Worm (Caenorhabditis elegans) whole organism, L4 larva: ENCODE data around the gene Y34B4A.4.
A peak's percentile ranks its signal among the peaks of the same experiment; 100 is the strongest.

Experiments used
- F26F4.8 ChIP-seq: fragments of 200-800 bp; sonication (Bioruptor generic); conservative IDR thresholded peaks from 2 replicates; pipeline ENCODE4 v1.3.6; 2022; ENCODE audit warnings: missing genetic modification characterization, missing compliant biosample characterization
- T20F7.1 ChIP-seq: fragments of 200-800 bp; sonication (Bioruptor generic); optimal IDR thresholded peaks from 2 replicates; lab custom pipeline; 2018; ENCODE audit warnings: mild to moderate bottlenecking, missing genetic modification characterization, missing compliant biosample characterization
- T26A8.4 ChIP-seq: fragments of 200-800 bp; sonication (Bioruptor generic); IDR thresholded peaks from 2 replicates; pipeline ENCODE4 v1.3.6; 2022; ENCODE audit warnings: missing genetic modification characterization, missing compliant biosample characterization
- Y105C5A.15 ChIP-seq: fragments of 200-800 bp; sonication (Bioruptor generic); IDR thresholded peaks from 2 replicates; pipeline ENCODE4 v1.3.6; 2022; ENCODE audit warnings: missing genetic modification characterization, missing compliant biosample characterization
- aha-1 ChIP-seq: fragments of 150-350 bp; peaks from one replicate; lab custom pipeline; 2014; ENCODE audit warnings: missing biosample characterization, missing genetic modification characterization
- aly-2 ChIP-seq: sonication (generic microtip); optimal IDR thresholded peaks from 2 replicates; lab custom pipeline; 2018; ENCODE audit warnings: missing biosample characterization, missing genetic modification characterization
- arid-1 ChIP-seq: fragments of 200-800 bp; sonication (Bioruptor generic); conservative IDR thresholded peaks from 2 replicates; pipeline ENCODE4 v1.3.6; 2022; ENCODE audit warnings: missing genetic modification reagents, missing genetic modification characterization, missing compliant biosample characterization
- ceh-20 ChIP-seq: fragments of 200-800 bp; sonication (Bioruptor generic); IDR thresholded peaks from 2 replicates; pipeline ENCODE4 v1.3.6; 2022; ENCODE audit warnings: missing genetic modification reagents, missing genetic modification characterization, missing compliant biosample characterization
- ceh-32 ChIP-seq: sonication (generic microtip); optimal IDR thresholded peaks from 2 replicates; lab custom pipeline; 2016; ENCODE audit warnings: mild to moderate bottlenecking, missing genetic modification characterization, missing compliant biosample characterization; ENCODE audit not compliant: poor library complexity
- ceh-44 ChIP-seq: fragments of 200-800 bp; sonication (Bioruptor generic); IDR thresholded peaks from 2 replicates; pipeline ENCODE4 v1.3.6; 2022; ENCODE audit warnings: missing genetic modification reagents, missing genetic modification characterization, missing compliant biosample characterization
- ceh-82 ChIP-seq: sonication (generic microtip); optimal IDR thresholded peaks from 2 replicates; lab custom pipeline; 2017; ENCODE audit warnings: missing biosample characterization, missing genetic modification characterization
- cey-2 ChIP-seq: sonication (generic microtip); optimal IDR thresholded peaks from 3 replicates; lab custom pipeline; 2017; ENCODE audit warnings: missing genetic modification characterization, mild to moderate bottlenecking, missing compliant biosample characterization, antibody characterized with exemption, borderline replicate concordance; ENCODE audit not compliant: insufficient read depth
- ctbp-1 ChIP-seq: fragments of 200-800 bp; sonication (Bioruptor generic); IDR thresholded peaks from 2 replicates; pipeline ENCODE4 v1.3.6; 2022; ENCODE audit warnings: missing genetic modification reagents, missing genetic modification characterization, missing compliant biosample characterization
- daf-16 ChIP-seq, 3 experiments: sonication (generic microtip); optimal IDR thresholded peaks; 2 replicates each; lab custom pipeline; 2016 to 2017; ENCODE audit warnings: missing genetic modification characterization in 3 of 3, missing genetic modification reagents in 3 of 3, mild to moderate bottlenecking in 2 of 3, missing compliant biosample characterization in 2 of 3, missing biosample characterization in 1 of 3, moderate library complexity in 1 of 3
- dmd-6 ChIP-seq: fragments of 200-800 bp; sonication (Bioruptor generic); IDR thresholded peaks from 2 replicates; pipeline ENCODE4 v1.3.6; 2022; ENCODE audit warnings: missing genetic modification reagents, missing genetic modification characterization, missing compliant biosample characterization
- dve-1 ChIP-seq: sonication (generic microtip); optimal IDR thresholded peaks from 2 replicates; lab custom pipeline; 2017; ENCODE audit warnings: antibody characterized with exemption, mild to moderate bottlenecking, missing genetic modification characterization, missing compliant biosample characterization; ENCODE audit not compliant: insufficient read depth
- egl-43 ChIP-seq: fragments of 200-800 bp; sonication (Bioruptor generic); IDR thresholded peaks from 2 replicates; pipeline ENCODE4 v1.3.6; 2022; ENCODE audit warnings: missing genetic modification reagents, missing genetic modification characterization, missing compliant biosample characterization
- hif-1 ChIP-seq, 2 experiments: sonication (generic microtip); optimal IDR thresholded peaks; 2 replicates each; lab custom pipeline; 2016 to 2017; ENCODE audit warnings: missing compliant biosample characterization in 2 of 2, missing genetic modification characterization in 2 of 2, missing genetic modification reagents in 2 of 2, missing genotype in 2 of 2, mild to moderate bottlenecking in 1 of 2
- hlh-30 ChIP-seq: sonication (generic microtip); optimal IDR thresholded peaks from 2 replicates; lab custom pipeline; 2017; ENCODE audit warnings: antibody characterized with exemption, mild to moderate bottlenecking, missing genetic modification characterization, missing compliant biosample characterization; ENCODE audit not compliant: insufficient read depth
- hmg-1.1 ChIP-seq: fragments of 200-800 bp; sonication (Bioruptor generic); IDR thresholded peaks from 2 replicates; pipeline ENCODE4 v1.3.6; 2022; ENCODE audit warnings: missing genetic modification reagents, missing genetic modification characterization, missing compliant biosample characterization
- lim-7 ChIP-seq: fragments of 200-800 bp; sonication (Bioruptor generic); IDR thresholded peaks from 2 replicates; pipeline ENCODE4 v1.3.6; 2022; ENCODE audit warnings: missing genetic modification characterization, missing compliant biosample characterization
- lin-13 ChIP-seq: fragments of 150-350 bp; optimal IDR thresholded peaks from 2 replicates; lab custom pipeline; 2014; ENCODE audit warnings: missing biosample characterization, missing genetic modification reagents, missing genetic modification characterization
- lsy-2 ChIP-seq, 2 experiments: fragments of 150-350 bp in 1 of 2; sonication (generic microtip) in 1 of 2; optimal IDR thresholded peaks; 2 replicates each; lab custom pipeline; 2014 to 2017; ENCODE audit warnings: missing biosample characterization in 2 of 2, missing genetic modification characterization in 2 of 2
- madf-5 ChIP-seq, 2 experiments: fragments of 200-800 bp; sonication (Bioruptor generic); IDR thresholded peaks; 2 replicates each; pipeline ENCODE4 v1.3.6; 2022; ENCODE audit warnings: missing compliant biosample characterization in 2 of 2, missing genetic modification characterization in 2 of 2
- mdl-1 ChIP-seq, 2 experiments: fragments of 150-350 bp in 1 of 2; sonication (generic microtip) in 1 of 2; optimal IDR thresholded peaks; 2 replicates each; lab custom pipeline; 2014 to 2017; ENCODE audit warnings: missing biosample characterization in 2 of 2, missing genetic modification characterization in 2 of 2
- mxl-2 ChIP-seq: fragments of 200-800 bp; sonication (Bioruptor generic); conservative IDR thresholded peaks from 2 replicates; pipeline ENCODE4 v1.3.6; 2022; ENCODE audit warnings: missing genetic modification reagents, missing genetic modification characterization, missing compliant biosample characterization
- mxl-3 ChIP-seq: fragments of 200-800 bp; sonication (Bioruptor generic); optimal IDR thresholded peaks from 2 replicates; lab custom pipeline; 2018; ENCODE audit warnings: mild to moderate bottlenecking, missing genetic modification characterization, missing compliant biosample characterization
- nhr-102 ChIP-seq: sonication (generic microtip); optimal IDR thresholded peaks from 2 replicates; lab custom pipeline; 2016; ENCODE audit warnings: mild to moderate bottlenecking, missing genetic modification characterization, moderate library complexity, missing compliant biosample characterization
- nhr-237 ChIP-seq: sonication (generic microtip); optimal IDR thresholded peaks from 2 replicates; lab custom pipeline; 2017; ENCODE audit warnings: missing biosample characterization, missing genetic modification characterization
- nhr-28 ChIP-seq: fragments of 150-350 bp; optimal IDR thresholded peaks from 2 replicates; lab custom pipeline; 2014; ENCODE audit warnings: missing biosample characterization, missing genetic modification characterization
- nhr-6 ChIP-seq: fragments of 150-350 bp; optimal IDR thresholded peaks from 2 replicates; lab custom pipeline; 2014; ENCODE audit warnings: missing biosample characterization, missing genetic modification characterization
- nhr-76 ChIP-seq: fragments of 150-350 bp; optimal IDR thresholded peaks from 2 replicates; lab custom pipeline; 2014; ENCODE audit warnings: missing biosample characterization, missing genetic modification characterization
- nhr-77 ChIP-seq: fragments of 150-350 bp; optimal IDR thresholded peaks from 2 replicates; lab custom pipeline; 2014; ENCODE audit warnings: missing biosample characterization, missing genetic modification characterization
- pha-4 ChIP-seq, 2 experiments: fragments of 150-350 bp in 1 of 2; fragments of 200-800 bp in 1 of 2; sonication (Bioruptor generic) in 1 of 2; IDR thresholded peaks in 1 of 2; optimal IDR thresholded peaks in 1 of 2; 2 replicates each; pipeline versions ENCODE4 v1.3.6 to Lab custom; 2014 to 2022; ENCODE audit warnings: missing genetic modification characterization in 2 of 2, missing genetic modification reagents in 2 of 2, missing biosample characterization in 1 of 2, missing compliant biosample characterization in 1 of 2
- pqm-1 ChIP-seq: sonication (generic microtip); optimal IDR thresholded peaks from 2 replicates; lab custom pipeline; 2017; ENCODE audit warnings: missing biosample characterization, missing genetic modification characterization
- skn-1 ChIP-seq: fragments of 150-350 bp; optimal IDR thresholded peaks from 2 replicates; lab custom pipeline; 2014; ENCODE audit warnings: missing biosample characterization, missing genetic modification characterization
- spr-1 ChIP-seq: sonication (generic microtip); optimal IDR thresholded peaks from 2 replicates; lab custom pipeline; 2016; ENCODE audit warnings: mild to moderate bottlenecking, missing genetic modification characterization, missing compliant biosample characterization
- unc-39 ChIP-seq: sonication (generic microtip); optimal IDR thresholded peaks from 2 replicates; lab custom pipeline; 2017; ENCODE audit warnings: missing biosample characterization, missing genetic modification characterization
- unc-62 ChIP-seq, 3 experiments: fragments of 150-350 bp in 1 of 3; sonication (generic microtip); optimal IDR thresholded peaks in 2 of 3; peaks in 1 of 3; 1 replicate in 1 of 3; 2 replicates in 2 of 3; lab custom pipeline; 2014 to 2017; ENCODE audit warnings: missing biosample characterization in 3 of 3, missing genetic modification characterization in 3 of 3, missing genetic modification reagents in 3 of 3, missing genotype in 1 of 3
- vab-7 ChIP-seq: fragments of 200-800 bp; sonication (Bioruptor generic); IDR thresholded peaks from 2 replicates; pipeline ENCODE4 v1.3.6; 2022; ENCODE audit warnings: missing genetic modification reagents, missing genetic modification characterization, missing compliant biosample characterization
- zag-1 ChIP-seq: fragments of 150-350 bp; optimal IDR thresholded peaks from 2 replicates; lab custom pipeline; 2014; ENCODE audit warnings: missing biosample characterization, missing genetic modification characterization
- zip-2 ChIP-seq: fragments of 150-350 bp; optimal IDR thresholded peaks from 2 replicates; lab custom pipeline; 2014; ENCODE audit warnings: missing biosample characterization, missing genetic modification characterization
- ztf-7 ChIP-seq: fragments of 150-350 bp; optimal IDR thresholded peaks from 2 replicates; lab custom pipeline; 2014; ENCODE audit warnings: missing biosample characterization, missing genetic modification characterization

Gene Y34B4A.4

DNA sequence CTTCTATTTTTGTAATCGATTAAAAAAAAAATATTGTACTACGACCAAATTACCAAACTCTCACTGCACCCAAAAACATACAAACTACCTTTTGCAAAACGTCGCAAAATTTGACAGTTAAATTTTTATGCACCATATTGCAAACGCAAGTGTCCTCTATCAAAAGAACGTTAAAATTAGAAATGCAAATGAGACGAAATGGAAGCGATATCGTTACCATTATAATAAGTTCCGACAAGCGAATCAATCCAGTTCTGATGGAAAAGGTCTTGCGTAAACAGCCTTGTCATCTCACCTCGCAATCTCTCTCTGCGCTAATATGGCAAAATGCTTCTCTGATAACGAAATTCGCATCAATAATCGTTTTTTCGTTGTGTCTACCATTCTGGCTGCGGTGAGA is 3.9 kb downstream of the Y34B4A.4 start:
- TF ChIP-seq unc-62 (GFP tag; optimal IDR thresholded peaks at IDR 0.05 in 1 of 2; lab: Kevin White, UChicago) (peak in 1 of 2 experiments; percentile 97), unc-62 (tag; optimal IDR thresholded peaks at IDR 0.05; lab: Kevin White, UChicago) (no peak), daf-16 (GFP tag; optimal IDR thresholded peaks at IDR 0.05; lab: Kevin White, UChicago) (no peak), daf-16 (tag; optimal IDR thresholded peaks at IDR 0.05; lab: Kevin White, UChicago) (peak; percentile 70), zip-2 (tag; lab: Kevin White, UChicago) (no peak), dve-1 (tag; lab: Kevin White, UChicago) (peak; percentile 10)

DNA sequence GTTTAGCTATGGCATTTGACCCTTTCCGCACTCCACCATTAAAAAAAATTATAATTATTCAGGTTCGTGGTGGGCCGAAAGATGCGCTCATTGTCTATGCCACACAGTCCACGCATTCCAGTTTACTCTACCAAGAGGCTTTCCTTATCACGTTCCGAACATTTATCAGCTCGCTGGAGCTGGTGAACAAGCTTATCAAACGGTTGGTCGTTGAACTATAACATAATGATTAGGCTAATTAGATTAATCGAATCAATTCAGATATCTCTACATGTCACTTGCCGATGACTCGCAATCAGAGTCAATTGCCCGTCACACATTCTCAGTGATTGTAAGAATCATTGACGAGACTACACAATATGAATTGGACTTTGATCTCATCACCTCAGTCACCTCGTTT is 5.2 kb downstream of the Y34B4A.4 start:
- no peak for TF ChIP-seq egl-43
- TF ChIP-seq zag-1 = no peak
- TF ChIP-seq pha-4 (GFP tag; IDR thresholded peaks at IDR 0.05; lab: Robert Waterston, UW) = no peak
- TF ChIP-seq pha-4 (tag; optimal IDR thresholded peaks at IDR 0.05; lab: Kevin White, UChicago) = no peak
- no peak for TF ChIP-seq hmg-1.1 (GFP tag; lab: Robert Waterston, UW)
- no peak for TF ChIP-seq unc-62 (GFP tag; optimal IDR thresholded peaks at IDR 0.05 in 1 of 2; lab: Kevin White, UChicago)
- TF ChIP-seq unc-62 (tag; optimal IDR thresholded peaks at IDR 0.05; lab: Kevin White, UChicago) = no peak
- peak; percentile 6 for TF ChIP-seq nhr-28 (tag; lab: Kevin White, UChicago)
- TF ChIP-seq hlh-30 (tag; lab: Kevin White, UChicago) = no peak
- peak; percentile 41 for TF ChIP-seq dve-1 (tag; lab: Kevin White, UChicago)
- no peak for TF ChIP-seq vab-7 (GFP tag; lab: Robert Waterston, UW)
- peak; percentile 4 for TF ChIP-seq pqm-1 (tag; lab: Kevin White, UChicago)
- no peak for TF ChIP-seq skn-1
- no peak for TF ChIP-seq daf-16 (GFP tag; optimal IDR thresholded peaks at IDR 0.05; lab: Kevin White, UChicago)
- TF ChIP-seq daf-16 (tag; optimal IDR thresholded peaks at IDR 0.05; lab: Kevin White, UChicago) = peak; percentile 34
- no peak for TF ChIP-seq unc-39 (tag; lab: Kevin White, UChicago)
- no peak for TF ChIP-seq ztf-7 (tag; lab: Kevin White, UChicago)
- peak; percentile 20; the same call in 1 of the 2 replicates for TF ChIP-seq dmd-6 (GFP tag; lab: Robert Waterston, UW)
- TF ChIP-seq lsy-2 (tag; optimal IDR thresholded peaks at IDR 0.05; lab: Kevin White, UChicago) = no peak
- TF ChIP-seq ctbp-1 = no peak
- TF ChIP-seq nhr-102 (tag; lab: Kevin White, UChicago) = no peak
- no peak for TF ChIP-seq nhr-77 (tag; lab: Kevin White, UChicago)
- no peak for TF ChIP-seq ceh-32 (tag; lab: Kevin White, UChicago)

DNA sequence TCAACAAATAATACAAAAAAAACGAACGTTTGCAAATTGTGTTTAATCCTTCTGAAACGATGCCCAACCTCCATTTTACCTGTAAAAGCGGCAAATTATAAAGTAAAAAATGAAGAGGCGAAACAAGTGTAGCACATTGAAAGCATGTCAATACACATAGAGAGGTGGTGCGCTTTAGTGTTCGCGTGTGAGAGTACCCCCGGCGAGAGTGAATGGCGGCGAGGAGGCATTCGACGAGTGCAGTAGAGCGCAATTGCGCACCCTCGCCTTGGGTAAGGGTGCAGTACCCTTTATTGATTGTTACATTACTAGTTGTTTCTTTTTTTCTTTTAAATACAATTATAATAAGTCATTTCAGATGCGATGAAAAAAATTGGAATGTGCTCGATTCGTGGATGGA is 11.1 kb downstream of the Y34B4A.4 start, which contains the start of gene hst-6:
Gene hst-6 (plus strand): TSS at position 353 of the 400 bp plus-strand sequence.
- TF ChIP-seq egl-43 = peak; percentile 68
- peak; percentile 30 for TF ChIP-seq nhr-6 (tag; lab: Kevin White, UChicago)
- TF ChIP-seq ctbp-1 = no peak
- no peak for TF ChIP-seq nhr-237
- 0 out of 2 replicates have a peak, but pooled peaks have one; percentile 18 for TF ChIP-seq ceh-20 (GFP tag; lab: Robert Waterston, UW)
- TF ChIP-seq T20F7.1 (GFP tag; lab: Kevin White, UChicago) = peak; percentile 79
- TF ChIP-seq aly-2 (tag; lab: Kevin White, UChicago) = no peak
- TF ChIP-seq nhr-77 (tag; lab: Kevin White, UChicago) = peak; percentile 10
- peak; percentile 47 for TF ChIP-seq nhr-102 (tag; lab: Kevin White, UChicago)
- TF ChIP-seq mdl-1 (tag; optimal IDR thresholded peaks at IDR 0.05; lab: Kevin White, UChicago) = peak in 1 of 2 experiments; percentile 50
- TF ChIP-seq aha-1 (tag; lab: Kevin White, UChicago) = peak; percentile 91
- TF ChIP-seq vab-7 (GFP tag; lab: Robert Waterston, UW) = 0 out of 2 replicates have a peak, but pooled peaks have one; percentile 15
- no peak for TF ChIP-seq daf-16 (GFP tag; optimal IDR thresholded peaks at IDR 0.05; lab: Kevin White, UChicago)
- peak; percentile 36 for TF ChIP-seq daf-16 (tag; optimal IDR thresholded peaks at IDR 0.05; lab: Kevin White, UChicago)
- no peak for TF ChIP-seq arid-1 (GFP tag; lab: Robert Waterston, UW)
- peak in 1 of 2 experiments; percentile 50 for TF ChIP-seq hif-1 (tag; optimal IDR thresholded peaks at IDR 0.05; lab: Kevin White, UChicago)
- peak; percentile 69 for TF ChIP-seq lin-13 (GFP tag; lab: Kevin White, UChicago)
- no peak for TF ChIP-seq ceh-82
- no peak for TF ChIP-seq mxl-2 (GFP tag; lab: Robert Waterston, UW)
- TF ChIP-seq F26F4.8 (GFP tag; lab: Robert Waterston, UW) = no peak
- TF ChIP-seq pha-4 (GFP tag; IDR thresholded peaks at IDR 0.05; lab: Robert Waterston, UW) = 0 out of 2 replicates have a peak, but pooled peaks have one; percentile 41
- TF ChIP-seq pha-4 (tag; optimal IDR thresholded peaks at IDR 0.05; lab: Kevin White, UChicago) = no peak
- TF ChIP-seq nhr-76 (tag; lab: Kevin White, UChicago) = no peak
- TF ChIP-seq lim-7 (GFP tag; lab: Robert Waterston, UW) = no peak
- TF ChIP-seq spr-1 = peak; percentile 23
- TF ChIP-seq cey-2 (tag; lab: Kevin White, UChicago) = no peak
- TF ChIP-seq mxl-3 (GFP tag; lab: Kevin White, UChicago) = peak; percentile 69
- 0 out of 2 replicates have a peak, but pooled peaks have one; percentile 38 for TF ChIP-seq T26A8.4
- 0 out of 4 replicates have a peak, but pooled peaks of 1 of the 2 experiments have one; percentile 45 for TF ChIP-seq madf-5 (GFP tag; IDR thresholded peaks at IDR 0.05; lab: Robert Waterston, UW)
- TF ChIP-seq Y105C5A.15 (GFP tag; lab: Robert Waterston, UW) = no peak
- no peak for TF ChIP-seq ceh-44 (GFP tag; lab: Robert Waterston, UW)
